Worm (Caenorhabditis elegans) whole organism, L1 larva: ENCODE data around the gene dmd-6.

Experiments
- ama-1 ChIP-seq: fragments of 150-350 bp; optimal IDR thresholded peaks from 2 replicates; lab custom pipeline; 2014
- fkh-10 ChIP-seq: sonication (generic microtip); optimal IDR thresholded peaks from 2 replicates; lab custom pipeline; 2017; ENCODE audit warnings: missing biosample characterization, missing genetic modification reagents, missing genetic modification characterization
- lin-15B ChIP-seq: fragments of 150-350 bp; sonication (generic microtip); optimal IDR thresholded peaks from 3 replicates; lab custom pipeline; 2014; ENCODE audit warnings: missing biosample characterization, missing genetic modification characterization
- snpc-4 ChIP-seq: fragments of 150-350 bp; optimal IDR thresholded peaks from 2 replicates; lab custom pipeline; 2014; ENCODE audit warnings: missing biosample characterization, missing genetic modification characterization
- unc-98 ChIP-seq: fragments of 200-800 bp; sonication (Bioruptor generic); IDR thresholded peaks from 2 replicates; pipeline ENCODE4 v1.3.6; 2022; ENCODE audit warnings: missing genetic modification characterization, missing compliant biosample characterization
- ztf-4 ChIP-seq: fragments of 150-350 bp; optimal IDR thresholded peaks from 2 replicates; lab custom pipeline; 2014; ENCODE audit warnings: missing biosample characterization, missing genetic modification characterization

ce11 chrIV:14603022-14603421 is 13.4 kb upstream of the dmd-6 start:
- no peak for TF ChIP-seq fkh-10 (GFP tag; lab: Kevin White, UChicago)
- TF ChIP-seq lin-15B = no peak
- no peak for TF ChIP-seq snpc-4
- TF ChIP-seq unc-98 (GFP tag; lab: Robert Waterston, UW) = no peak
- TF ChIP-seq ztf-4 (tag; lab: Kevin White, UChicago) = no peak
- TF ChIP-seq ama-1 (lab: Kevin White, UChicago) = no peak
